Fruit fly (Drosophila melanogaster): ENCODE results near the gene CG4822.

Gene CG4822

dm6 chr2L:117750-118149, 3.8 kb downstream of the CG4822 start:
- no peak for TF ChIP-seq psq (optimal IDR thresholded peaks at IDR 0.05)
- TF ChIP-seq ttk (optimal IDR thresholded peaks at IDR 0.05) = no peak
- no peak for TF ChIP-seq h (optimal IDR thresholded peaks at IDR 0.05)
- no peak for TF ChIP-seq Sin3A (optimal IDR thresholded peaks at IDR 0.05)
- no peak for TF ChIP-seq insv (optimal IDR thresholded peaks at IDR 0.05)
- no peak for TF ChIP-seq Myc (optimal IDR thresholded peaks at IDR 0.05)

- TF ChIP-seq Sin3A (optimal IDR thresholded peaks at IDR 0.05) (no peak), h (optimal IDR thresholded peaks at IDR 0.05) (no peak), Myc (optimal IDR thresholded peaks at IDR 0.05) (no peak), ttk (optimal IDR thresholded peaks at IDR 0.05) (no peak), insv (optimal IDR thresholded peaks at IDR 0.05) (no peak), psq (optimal IDR thresholded peaks at IDR 0.05) (no peak)
Observed at dm6 chr2L:116388-116787, 5.2 kb downstream of the CG4822 start, which contains the start of gene CG13694. Gene CG13694 (minus strand): TSS chr2L:116488.

dm6 chr2L:114429-114828, 7.1 kb downstream of the CG4822 start, which contains the start of gene ND-15:
Gene ND-15 (plus strand): TSS chr2L:114726.
- no peak for TF ChIP-seq h (optimal IDR thresholded peaks at IDR 0.05)
- TF ChIP-seq ttk (optimal IDR thresholded peaks at IDR 0.05) = no peak
- no peak for TF ChIP-seq psq (optimal IDR thresholded peaks at IDR 0.05)
- TF ChIP-seq Myc (optimal IDR thresholded peaks at IDR 0.05) = no peak
- TF ChIP-seq insv (optimal IDR thresholded peaks at IDR 0.05) = no peak
- TF ChIP-seq Sin3A (optimal IDR thresholded peaks at IDR 0.05) = no peak

- TF ChIP-seq ttk (optimal IDR thresholded peaks at IDR 0.05) = no peak
- TF ChIP-seq h (optimal IDR thresholded peaks at IDR 0.05) = no peak
- no peak for TF ChIP-seq Sin3A (optimal IDR thresholded peaks at IDR 0.05)
- no peak for TF ChIP-seq insv (optimal IDR thresholded peaks at IDR 0.05)
- TF ChIP-seq Myc (optimal IDR thresholded peaks at IDR 0.05) = no peak
- TF ChIP-seq psq (optimal IDR thresholded peaks at IDR 0.05) = no peak
Observed at dm6 chr2L:110046-110445, 11.5 kb downstream of the CG4822 start.

- TF ChIP-seq Sin3A (optimal IDR thresholded peaks at IDR 0.05) (no peak), h (optimal IDR thresholded peaks at IDR 0.05) (no peak), ttk (optimal IDR thresholded peaks at IDR 0.05) (no peak), psq (optimal IDR thresholded peaks at IDR 0.05) (no peak), insv (optimal IDR thresholded peaks at IDR 0.05) (no peak), Myc (optimal IDR thresholded peaks at IDR 0.05) (no peak)
Observed at dm6 chr2L:109098-109799, 12.3 kb downstream of the CG4822 start.

- TF ChIP-seq Myc (optimal IDR thresholded peaks at IDR 0.05) = no peak
- no peak for TF ChIP-seq h (optimal IDR thresholded peaks at IDR 0.05)
- no peak for TF ChIP-seq ttk (optimal IDR thresholded peaks at IDR 0.05)
- TF ChIP-seq psq (optimal IDR thresholded peaks at IDR 0.05) = no peak
- TF ChIP-seq insv (optimal IDR thresholded peaks at IDR 0.05) = no peak
- TF ChIP-seq Sin3A (optimal IDR thresholded peaks at IDR 0.05) = no peak
Observed at dm6 chr2L:107476-108436, 13.8 kb downstream of the CG4822 start.

dm6 chr2L:107032-107431, 14.5 kb downstream of the CG4822 start:
- no peak for TF ChIP-seq insv (optimal IDR thresholded peaks at IDR 0.05)
- TF ChIP-seq h (optimal IDR thresholded peaks at IDR 0.05) = no peak
- TF ChIP-seq ttk (optimal IDR thresholded peaks at IDR 0.05) = no peak
- no peak for TF ChIP-seq Myc (optimal IDR thresholded peaks at IDR 0.05)
- no peak for TF ChIP-seq psq (optimal IDR thresholded peaks at IDR 0.05)
- no peak for TF ChIP-seq Sin3A (optimal IDR thresholded peaks at IDR 0.05)

dm6 chr2L:106540-106939, 15.0 kb downstream of the CG4822 start, which contains the start of the genes Nhe1 and Sam-S:
Gene Nhe1 (minus strand): TSS chr2L:106732.
Gene Sam-S (plus strand): TSS chr2L:106903.
- TF ChIP-seq Myc (optimal IDR thresholded peaks at IDR 0.05) (no peak), Sin3A (optimal IDR thresholded peaks at IDR 0.05) (no peak), insv (optimal IDR thresholded peaks at IDR 0.05) (no peak), h (optimal IDR thresholded peaks at IDR 0.05) (no peak), psq (optimal IDR thresholded peaks at IDR 0.05) (no peak), ttk (optimal IDR thresholded peaks at IDR 0.05) (no peak)

- no peak for TF ChIP-seq psq (optimal IDR thresholded peaks at IDR 0.05)
- TF ChIP-seq h (optimal IDR thresholded peaks at IDR 0.05) = no peak
- no peak for TF ChIP-seq Myc (optimal IDR thresholded peaks at IDR 0.05)
- no peak for TF ChIP-seq insv (optimal IDR thresholded peaks at IDR 0.05)
- TF ChIP-seq ttk (optimal IDR thresholded peaks at IDR 0.05) = no peak
- no peak for TF ChIP-seq Sin3A (optimal IDR thresholded peaks at IDR 0.05)
Observed at dm6 chr2L:102161-102761, 19.3 kb downstream of the CG4822 start, which contains the start of gene Creld. Gene Creld (plus strand): TSS chr2L:102380.

- TF ChIP-seq insv (optimal IDR thresholded peaks at IDR 0.05) = no peak
- no peak for TF ChIP-seq Myc (optimal IDR thresholded peaks at IDR 0.05)
- no peak for TF ChIP-seq h (optimal IDR thresholded peaks at IDR 0.05)
- no peak for TF ChIP-seq Sin3A (optimal IDR thresholded peaks at IDR 0.05)
- TF ChIP-seq ttk (optimal IDR thresholded peaks at IDR 0.05) = no peak
Observed at dm6 chr2L:94639-95059, 26.9 kb downstream of the CG4822 start, which contains the start of gene Zir. Gene Zir (plus strand): TSS chr2L:94739.

- TF ChIP-seq Sin3A (optimal IDR thresholded peaks at IDR 0.05) (no peak), psq (optimal IDR thresholded peaks at IDR 0.05) (no peak), ttk (optimal IDR thresholded peaks at IDR 0.05) (no peak), insv (optimal IDR thresholded peaks at IDR 0.05) (no peak), Myc (optimal IDR thresholded peaks at IDR 0.05) (no peak), h (optimal IDR thresholded peaks at IDR 0.05) (no peak)
Observed at dm6 chr2L:94096-94495, 27.5 kb downstream of the CG4822 start.
